Fruit fly (Drosophila melanogaster) whole organism, adult: ENCODE results near the gene CG32069.

ENCODE experiments used
- CG11617 ChIP-seq: fragments of 200-800 bp; sonication (Bioruptor generic); optimal IDR thresholded peaks from 2 replicates; lab custom pipeline; 2017; ENCODE audit warnings: mild to moderate bottlenecking, missing biosample characterization, missing genetic modification reagents, missing genetic modification characterization
- CG12768 ChIP-seq: fragments of 200-800 bp; sonication (Bioruptor generic); optimal IDR thresholded peaks from 2 replicates; lab custom pipeline; 2017; ENCODE audit warnings: missing biosample characterization, missing genetic modification characterization, mild to moderate bottlenecking, moderate library complexity, missing genetic modification reagents
- CG14711 ChIP-seq: fragments of 200-800 bp; sonication (Bioruptor generic); optimal IDR thresholded peaks from 2 replicates; lab custom pipeline; 2018; ENCODE audit warnings: missing biosample characterization, mild to moderate bottlenecking, missing genetic modification characterization, moderate library complexity
- CG1620 ChIP-seq: fragments of 200-800 bp; sonication (Bioruptor generic); optimal IDR thresholded peaks from 2 replicates; lab custom pipeline; 2016; ENCODE audit warnings: missing biosample characterization, missing genetic modification characterization
- CG33017 ChIP-seq: fragments of 200-800 bp; sonication (Bioruptor generic); optimal IDR thresholded peaks from 2 replicates; lab custom pipeline; 2018; ENCODE audit warnings: missing biosample characterization, mild to moderate bottlenecking, missing genetic modification characterization, moderate library complexity
- CG5204 ChIP-seq: fragments of 200-800 bp; sonication (Bioruptor generic); optimal IDR thresholded peaks from 2 replicates; lab custom pipeline; 2016; ENCODE audit warnings: missing biosample characterization, missing genetic modification characterization
- CG7045 ChIP-seq: fragments of 200-800 bp; sonication (Bioruptor generic); optimal IDR thresholded peaks from 2 replicates; lab custom pipeline; 2017; ENCODE audit warnings: missing biosample characterization, mild to moderate bottlenecking, missing genetic modification characterization
- CG7101 ChIP-seq: fragments of 200-800 bp; sonication (Bioruptor generic); optimal IDR thresholded peaks from 2 replicates; lab custom pipeline; 2018; ENCODE audit warnings: missing biosample characterization, mild to moderate bottlenecking, missing genetic modification characterization, moderate library complexity
- Clk ChIP-seq: fragments of 200-800 bp; sonication (Bioruptor generic); optimal IDR thresholded peaks from 2 replicates; lab custom pipeline; 2017; ENCODE audit warnings: missing biosample characterization, missing genetic modification characterization
- Crg-1 ChIP-seq: fragments of 200-800 bp; sonication (Bioruptor generic); optimal IDR thresholded peaks from 2 replicates; lab custom pipeline; 2016; ENCODE audit warnings: missing biosample characterization, missing genetic modification characterization
- Hr96 ChIP-seq: fragments of 200-800 bp; sonication (Bioruptor generic); optimal IDR thresholded peaks from 2 replicates; lab custom pipeline; 2016; ENCODE audit warnings: missing biosample characterization, missing genetic modification characterization
- Mnt ChIP-seq: fragments of 200-800 bp; sonication (Bioruptor generic); optimal IDR thresholded peaks from 2 replicates; lab custom pipeline; 2016; ENCODE audit warnings: missing biosample characterization, mild to moderate bottlenecking, missing genetic modification characterization
- bab1 ChIP-seq: fragments of 200-800 bp; sonication (Bioruptor generic); optimal IDR thresholded peaks from 3 replicates; lab custom pipeline; 2019; ENCODE audit warnings: missing biosample characterization, mild to moderate bottlenecking, missing genetic modification characterization, moderate library complexity
- cic ChIP-seq: fragments of 200-800 bp; sonication (Bioruptor generic); optimal IDR thresholded peaks from 2 replicates; lab custom pipeline; 2017; ENCODE audit warnings: missing biosample characterization, mild to moderate bottlenecking, missing genetic modification characterization, moderate library complexity
- cnc ChIP-seq, 2 experiments: fragments of >200 bp; optimal IDR thresholded peaks; 2 replicates each; lab custom pipeline; 2017
- kay ChIP-seq: fragments of 200-800 bp; sonication (Bioruptor generic); peaks from one replicate; lab custom pipeline; 2016; ENCODE audit warnings: missing biosample characterization, missing genetic modification characterization, borderline replicate concordance
- ovo ChIP-seq: fragments of 200-800 bp; sonication (Bioruptor generic); optimal IDR thresholded peaks from 2 replicates; lab custom pipeline; 2016; ENCODE audit warnings: missing biosample characterization, missing genetic modification characterization
- pad ChIP-seq: fragments of 200-800 bp; sonication (Bioruptor generic); optimal IDR thresholded peaks from 3 replicates; lab custom pipeline; 2017; ENCODE audit warnings: missing biosample characterization, missing genetic modification characterization, mild to moderate bottlenecking, moderate library complexity, missing genetic modification reagents
- tj ChIP-seq: fragments of 200-800 bp; sonication (Bioruptor generic); optimal IDR thresholded peaks from 3 replicates; lab custom pipeline; 2017; ENCODE audit warnings: missing biosample characterization, mild to moderate bottlenecking, missing genetic modification characterization, moderate library complexity
- toe ChIP-seq: fragments of 200-800 bp; sonication (Bioruptor generic); optimal IDR thresholded peaks from 2 replicates; lab custom pipeline; 2016; ENCODE audit warnings: missing biosample characterization, missing genetic modification characterization

CG32069 gene

DNA sequence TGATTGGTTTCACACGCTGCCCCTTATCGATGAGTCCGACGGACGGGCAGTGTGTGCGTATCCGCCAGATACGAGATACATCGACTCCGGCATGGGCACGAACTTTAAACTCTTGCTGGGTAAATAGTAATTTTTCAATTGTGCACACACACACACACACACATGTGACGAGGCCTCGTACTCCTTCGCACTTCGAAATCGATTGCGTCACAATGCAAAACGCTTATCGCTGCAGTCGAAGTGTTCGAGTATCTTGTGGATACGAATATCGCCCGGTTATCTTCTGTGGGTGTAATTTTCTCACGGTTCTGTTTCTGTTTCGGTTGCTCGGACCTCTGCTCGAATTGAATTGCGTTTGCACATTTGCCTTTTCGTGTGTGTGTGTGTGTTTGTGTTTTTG, 27.4 kb downstream of the CG32069 start:
- TF ChIP-seq CG7045 (GFP tag; lab: Kevin White, UChicago) (no peak), CG12768 (GFP tag; lab: Kevin White, UChicago) (no peak), Hr96 (GFP tag; lab: Kevin White, UChicago) (no peak), CG11617 (GFP tag; lab: Kevin White, UChicago) (no peak), cic (no peak), kay (no peak), Crg-1 (GFP tag; lab: Kevin White, UChicago) (no peak)

DNA sequence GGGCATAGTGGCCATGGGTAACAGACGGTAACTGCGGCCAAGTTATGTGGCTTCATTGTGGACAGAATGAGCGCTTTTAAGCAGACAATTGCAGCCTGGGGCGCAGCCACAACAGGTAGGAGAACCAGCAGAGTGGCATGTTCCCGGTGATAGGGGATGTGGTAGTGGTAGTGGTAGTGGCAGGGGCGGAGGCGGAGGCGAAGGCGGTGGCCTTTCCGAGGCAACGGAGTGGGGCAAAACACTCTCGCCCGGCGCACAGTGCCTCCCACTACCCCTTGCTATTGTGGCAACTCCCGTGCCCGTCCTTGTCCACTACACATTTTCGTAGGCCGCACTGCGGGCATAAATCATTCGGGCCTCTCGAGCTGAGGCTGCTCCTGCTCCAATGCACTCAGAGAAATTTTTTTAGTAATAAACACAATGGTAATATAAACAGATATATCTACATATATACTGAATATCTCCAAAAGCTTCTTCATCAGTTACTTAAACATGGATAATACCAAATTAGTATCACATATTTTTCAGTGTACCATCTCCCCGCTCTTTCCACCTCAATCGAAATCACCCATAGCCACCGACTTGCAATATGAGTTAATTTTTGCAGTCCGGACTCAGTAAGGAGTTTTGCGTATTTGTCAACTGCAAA, 29.0 kb downstream of the CG32069 start:
- TF ChIP-seq Mnt (GFP tag; lab: Kevin White, UChicago) (no peak), kay (no peak), Crg-1 (GFP tag; lab: Kevin White, UChicago) (no peak), CG11617 (GFP tag; lab: Kevin White, UChicago) (no peak), tj (GFP tag; lab: Kevin White, UChicago) (no peak), CG14711 (tag; lab: Kevin White, UChicago) (no peak), ovo (no peak), CG33017 (tag; lab: Kevin White, UChicago) (no peak), CG7101 (tag; lab: Kevin White, UChicago) (no peak), pad (GFP tag; lab: Kevin White, UChicago) (no peak), CG12768 (GFP tag; lab: Kevin White, UChicago) (no peak), Hr96 (GFP tag; lab: Kevin White, UChicago) (no peak), cnc (optimal IDR thresholded peaks at IDR 0.05; lab: Kevin White, UChicago) (no peak)

DNA sequence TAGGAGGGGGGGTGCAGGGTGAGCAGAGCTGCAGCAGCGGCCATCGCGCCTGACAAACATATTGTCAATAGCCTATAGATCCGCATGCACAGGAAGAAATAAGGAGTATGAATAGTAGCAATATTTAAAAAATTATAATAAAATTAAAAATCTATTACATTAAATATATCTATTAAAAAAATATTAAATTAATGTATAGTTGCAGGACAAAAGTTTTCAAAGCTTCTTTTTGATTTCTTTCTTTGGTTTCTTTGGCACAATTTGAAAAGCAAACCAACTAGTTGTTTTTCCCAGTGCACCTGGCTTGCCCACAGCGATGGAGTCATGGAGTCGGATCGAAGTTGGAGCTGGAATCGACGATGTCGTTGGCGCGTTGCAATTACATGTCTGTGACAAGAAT, 30.6 kb downstream of the CG32069 start:
- TF ChIP-seq Clk (GFP tag; lab: Kevin White, UChicago) (no peak), CG12768 (GFP tag; lab: Kevin White, UChicago) (no peak), CG5204 (GFP tag; lab: Kevin White, UChicago) (no peak), CG33017 (tag; lab: Kevin White, UChicago) (no peak), toe (GFP tag; lab: Kevin White, UChicago) (no peak)

DNA sequence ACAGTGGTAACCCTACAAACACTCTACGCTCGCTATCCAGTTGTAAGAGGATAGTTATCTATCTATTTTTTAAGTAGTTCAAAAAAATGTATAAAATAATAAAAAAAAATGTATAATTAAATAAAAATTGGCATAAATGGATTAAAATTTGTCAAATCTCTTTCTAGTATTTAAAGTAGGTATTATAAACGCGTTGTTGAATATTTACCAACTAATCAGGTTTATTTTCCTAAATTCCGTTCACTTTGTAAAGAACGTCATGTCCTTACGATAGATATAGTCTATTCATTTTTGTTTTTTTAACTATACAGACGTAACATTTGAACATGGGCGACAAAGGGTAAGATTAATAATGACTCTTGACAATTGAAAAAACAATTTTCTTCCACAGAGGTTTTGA, 35.1 kb downstream of the CG32069 start, which contains the start of gene CG32081:
CG32081 (plus strand) TSS at position 301 of the 400 bp plus-strand sequence.
- no peak for TF ChIP-seq cnc (optimal IDR thresholded peaks at IDR 0.05; lab: Kevin White, UChicago)
- no peak for TF ChIP-seq kay
- no peak for TF ChIP-seq bab1
- no peak for TF ChIP-seq toe (GFP tag; lab: Kevin White, UChicago)
- no peak for TF ChIP-seq CG11617 (GFP tag; lab: Kevin White, UChicago)
- no peak for TF ChIP-seq CG14711 (tag; lab: Kevin White, UChicago)
- no peak for TF ChIP-seq pad (GFP tag; lab: Kevin White, UChicago)
- TF ChIP-seq Clk (GFP tag; lab: Kevin White, UChicago) = no peak
- no peak for TF ChIP-seq Mnt (GFP tag; lab: Kevin White, UChicago)
- TF ChIP-seq CG1620 (GFP tag; lab: Kevin White, UChicago) = no peak
- TF ChIP-seq CG33017 (tag; lab: Kevin White, UChicago) = no peak
- TF ChIP-seq CG7045 (GFP tag; lab: Kevin White, UChicago) = no peak
- no peak for TF ChIP-seq Hr96 (GFP tag; lab: Kevin White, UChicago)

DNA sequence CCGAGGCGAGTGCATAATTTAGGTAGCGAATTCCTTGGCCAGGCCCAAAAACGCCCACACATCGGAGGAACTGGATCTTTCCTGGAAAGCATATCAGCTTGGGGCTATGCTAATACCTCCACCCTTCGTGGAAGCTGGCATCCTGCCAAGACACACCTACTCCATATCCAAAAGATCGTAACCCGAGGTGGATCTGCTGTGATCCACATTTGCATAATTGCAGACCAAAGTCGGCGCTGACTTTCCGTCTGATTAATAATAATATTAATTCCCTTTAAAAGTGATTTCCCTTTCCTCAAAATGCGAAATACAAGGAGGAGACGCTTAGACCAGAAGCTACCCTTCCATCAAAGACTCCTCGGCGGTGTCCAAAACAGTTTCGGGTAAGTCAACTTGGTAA, 37.2 kb downstream of the CG32069 start, which contains the start of gene CG32079:
CG32079 (plus strand) TSS at position 301 of the 400 bp plus-strand sequence.
- TF ChIP-seq CG5204 (GFP tag; lab: Kevin White, UChicago) (no peak), CG12768 (GFP tag; lab: Kevin White, UChicago) (no peak), CG14711 (tag; lab: Kevin White, UChicago) (no peak), Mnt (GFP tag; lab: Kevin White, UChicago) (no peak), CG7045 (GFP tag; lab: Kevin White, UChicago) (no peak), cic (no peak), pad (GFP tag; lab: Kevin White, UChicago) (no peak)

DNA sequence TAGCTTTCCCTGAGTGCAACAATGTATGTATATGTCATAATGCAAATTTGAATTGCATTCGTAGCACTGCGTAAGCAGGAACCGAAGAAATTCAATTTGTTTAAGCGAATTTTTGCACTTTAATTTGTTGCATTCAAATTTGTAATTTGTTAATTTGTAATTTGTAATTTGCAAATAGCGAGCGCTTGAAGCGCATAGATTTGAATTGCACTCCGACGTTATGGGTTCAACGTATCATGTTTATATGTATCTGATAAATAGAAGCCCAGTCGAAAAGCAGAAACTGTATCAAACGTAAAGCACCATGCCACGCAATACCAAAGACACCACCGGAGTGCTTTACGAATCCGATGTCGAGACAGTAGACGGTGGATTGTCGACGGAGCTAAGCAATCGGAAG, 39.2 kb downstream of the CG32069 start, which contains the start of gene Fad2:
Fad2 (plus strand) TSS at position 301 of the 400 bp plus-strand sequence.
- TF ChIP-seq kay (no peak), CG1620 (GFP tag; lab: Kevin White, UChicago) (no peak), ovo (no peak), cnc (optimal IDR thresholded peaks at IDR 0.05; lab: Kevin White, UChicago) (no peak), Hr96 (GFP tag; lab: Kevin White, UChicago) (no peak), Clk (GFP tag; lab: Kevin White, UChicago) (no peak), toe (GFP tag; lab: Kevin White, UChicago) (no peak), CG12768 (GFP tag; lab: Kevin White, UChicago) (no peak)

DNA sequence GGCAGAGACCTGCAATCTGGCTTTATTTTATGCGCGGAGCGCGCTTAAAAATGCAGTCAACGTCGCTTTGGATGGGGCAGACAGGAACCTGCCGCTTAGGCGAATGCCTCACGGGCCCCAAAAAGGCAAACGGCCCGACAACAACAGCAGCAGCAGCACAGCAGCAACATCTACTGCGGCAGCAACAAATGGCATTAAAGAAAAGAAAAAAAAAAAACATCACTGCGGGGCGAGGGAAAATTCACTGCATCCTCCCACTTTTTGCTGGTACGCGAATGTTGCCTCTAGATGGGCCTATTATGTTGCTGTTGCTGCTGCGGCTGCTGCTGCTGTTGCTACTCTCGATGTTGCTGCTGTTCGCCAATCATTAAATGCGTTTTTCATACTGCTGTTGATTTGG, 40.5 kb downstream of the CG32069 start:
- TF ChIP-seq bab1 = no peak
- no peak for TF ChIP-seq CG33017 (tag; lab: Kevin White, UChicago)
- no peak for TF ChIP-seq CG7045 (GFP tag; lab: Kevin White, UChicago)
- TF ChIP-seq CG11617 (GFP tag; lab: Kevin White, UChicago) = no peak
- no peak for TF ChIP-seq toe (GFP tag; lab: Kevin White, UChicago)
- no peak for TF ChIP-seq Clk (GFP tag; lab: Kevin White, UChicago)
- TF ChIP-seq kay = no peak
- TF ChIP-seq Crg-1 (GFP tag; lab: Kevin White, UChicago) = no peak
- TF ChIP-seq Hr96 (GFP tag; lab: Kevin White, UChicago) = no peak
- no peak for TF ChIP-seq CG7101 (tag; lab: Kevin White, UChicago)
